Worm (Caenorhabditis elegans) whole organism, young adult: ENCODE data around the gene nhr-256.

Experiments used
- hlh-26 ChIP-seq: fragments of 200-800 bp; sonication (Bioruptor generic); conservative IDR thresholded peaks from 2 replicates; pipeline ENCODE4 v1.3.6; 2022; ENCODE audit warnings: missing genetic modification reagents, missing genetic modification characterization, missing compliant biosample characterization
- nfya-1 ChIP-seq: sonication (generic microtip); optimal IDR thresholded peaks from 2 replicates; lab custom pipeline; 2017; ENCODE audit warnings: antibody characterized with exemption, missing compliant biosample characterization, missing genetic modification characterization, borderline replicate concordance; ENCODE audit not compliant: insufficient read depth
- nfya-2 ChIP-seq: fragments of 200-800 bp; sonication (Bioruptor generic); IDR thresholded peaks from 2 replicates; pipeline ENCODE4 v1.3.6; 2022; ENCODE audit warnings: missing genetic modification reagents, missing genetic modification characterization, missing compliant biosample characterization
- nhr-120 ChIP-seq: fragments of 200-800 bp; sonication (Bioruptor generic); IDR thresholded peaks from 2 replicates; pipeline ENCODE4 v1.3.6; 2022; ENCODE audit warnings: missing genetic modification characterization, missing compliant biosample characterization
- snpc-1.1 ChIP-seq: sonication (generic microtip); optimal IDR thresholded peaks from 2 replicates; lab custom pipeline; 2017; ENCODE audit warnings: missing genetic modification characterization, mild to moderate bottlenecking, missing compliant biosample characterization, antibody characterized with exemption, moderate library complexity, missing genotype, missing genetic modification reagents; ENCODE audit not compliant: insufficient read depth

DNA sequence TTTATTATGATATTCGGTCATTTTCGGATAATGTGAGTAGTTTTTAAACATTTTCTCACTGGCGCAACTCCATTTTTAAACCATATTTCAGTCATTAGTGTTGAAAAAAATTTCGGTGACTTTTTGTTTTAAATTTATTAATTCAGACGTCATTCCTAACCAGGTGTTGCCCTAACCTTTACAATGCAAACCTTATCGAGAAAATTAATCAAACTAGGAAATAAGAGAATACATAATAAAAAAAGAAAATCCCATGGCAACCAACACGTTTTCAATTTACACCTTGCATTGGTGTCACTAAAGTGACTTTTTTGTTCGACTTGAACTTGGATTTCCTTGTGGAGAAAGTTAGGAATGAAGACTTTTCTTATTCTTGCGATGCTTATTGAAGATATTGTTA is 44.6 kb downstream of the nhr-256 start, which contains the start of gene F36H9.2:
- TF ChIP-seq nfya-1 (no peak), nfya-2 (GFP tag; lab: Robert Waterston, UW) (no peak), snpc-1.1 (tag; lab: Kevin White, UChicago) (no peak), nhr-120 (GFP tag; lab: Robert Waterston, UW) (no peak), hlh-26 (no peak)
